Worm (Caenorhabditis elegans): Measurements from ENCODE around the gene ZK809.5.
A peak's percentile ranks its signal among the peaks of the same experiment; 100 is the strongest.

Gene ZK809.5

DNA sequence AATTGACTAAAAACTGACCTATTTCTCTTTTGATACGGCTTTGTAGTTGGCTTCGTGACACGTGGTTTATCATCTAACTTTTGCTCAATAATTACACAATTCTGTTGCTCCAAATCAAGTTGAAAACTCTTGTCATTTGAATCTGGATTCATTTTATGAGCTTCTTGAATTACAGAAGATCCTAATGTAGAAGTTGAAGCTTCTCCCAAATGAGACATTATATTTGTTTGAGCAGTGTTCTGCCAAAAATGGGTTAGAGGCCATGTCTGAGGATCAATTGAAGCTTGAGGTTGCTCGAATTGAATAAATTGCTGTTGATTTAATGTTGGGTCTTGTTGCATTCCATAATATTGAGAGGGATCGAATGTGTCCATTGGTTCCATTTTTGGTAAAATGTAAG lies 41.0 kb downstream of the ZK809.5 start:
- TF ChIP-seq unc-62 (GFP tag; optimal IDR thresholded peaks at IDR 0.05 in 1 of 2), result peak in 1 of 2 experiments; percentile 95
- TF ChIP-seq unc-62 (tag; optimal IDR thresholded peaks at IDR 0.05), result no peak
- no peak for TF ChIP-seq lin-39 (tag; optimal IDR thresholded peaks at IDR 0.05)

DNA sequence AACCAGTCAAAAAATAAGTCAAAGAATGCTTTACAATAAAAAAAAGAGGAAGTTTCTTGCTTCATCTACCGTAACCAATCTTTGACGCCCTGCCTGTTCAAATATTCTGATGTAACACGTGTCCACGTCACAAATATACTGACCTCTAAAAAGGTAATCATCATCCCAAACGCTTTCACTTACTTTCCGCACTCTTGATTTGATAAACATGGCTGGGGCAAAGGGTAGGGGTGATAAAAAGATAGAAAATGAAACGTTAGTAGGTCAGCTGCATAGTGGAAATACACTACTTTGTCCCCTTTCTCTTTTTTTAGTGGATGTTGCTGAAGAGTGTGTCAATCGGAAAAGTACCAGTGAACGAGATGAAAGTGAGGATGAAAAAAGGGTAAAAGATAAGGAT lies 43.6 kb downstream of the ZK809.5 start:
- peak; percentile 58 for TF ChIP-seq mxl-3 (GFP tag; optimal IDR thresholded peaks at IDR 0.05)
- no peak for TF ChIP-seq ces-1 (GFP tag; optimal IDR thresholded peaks at IDR 0.05)
- TF ChIP-seq tra-1 (GFP tag; IDR thresholded peaks at IDR 0.05), result no peak
- no peak for TF ChIP-seq ztf-11 (tag; optimal IDR thresholded peaks at IDR 0.05)
- peak in 1 of 2 experiments; percentile 16 for TF ChIP-seq unc-62 (GFP tag; optimal IDR thresholded peaks at IDR 0.05 in 1 of 2)
- no peak for TF ChIP-seq unc-62 (tag; optimal IDR thresholded peaks at IDR 0.05)
- no peak for TF ChIP-seq set-16 (GFP tag; IDR thresholded peaks at IDR 0.05)
- peak; percentile 4 for TF ChIP-seq nhr-28 (tag; optimal IDR thresholded peaks at IDR 0.05)
- TF ChIP-seq hlh-30 (tag; optimal IDR thresholded peaks at IDR 0.05; ENCODE audit: insufficient read depth), result peak; percentile 20

DNA sequence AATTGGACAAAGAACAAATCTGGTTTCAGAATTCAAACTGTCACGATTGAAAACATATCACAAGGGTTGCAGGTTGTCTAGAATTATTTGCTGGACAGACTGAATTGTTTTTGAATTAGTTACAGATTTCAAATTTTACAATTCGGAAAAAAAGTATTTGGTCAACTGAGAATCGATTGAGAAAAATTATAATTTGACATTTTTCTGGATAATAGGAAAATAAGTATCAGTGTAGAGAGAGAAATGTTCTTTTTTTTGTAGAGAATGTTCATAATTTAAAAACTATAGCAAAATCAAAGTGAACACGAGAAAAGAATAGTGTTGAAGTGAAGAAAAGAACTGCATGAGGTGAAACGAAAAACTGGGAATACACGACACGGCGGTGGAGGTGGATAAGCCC lies 44.2 kb downstream of the ZK809.5 start, which contains the start of gene dpy-20:
dpy-20 (minus strand) TSS at position 101 of the 400 bp plus-strand sequence.
- TF ChIP-seq lin-1 (GFP tag; IDR thresholded peaks at IDR 0.05) (no peak), hlh-11 (tag; optimal IDR thresholded peaks at IDR 0.05) (no peak), arid-1 (GFP tag; conservative IDR thresholded peaks at IDR 0.05) (no peak), ama-1 (optimal IDR thresholded peaks at IDR 0.05) (no peak), nhr-10 (tag; optimal IDR thresholded peaks at IDR 0.05) (no peak), hlh-30 (tag; optimal IDR thresholded peaks at IDR 0.05; ENCODE audit: insufficient read depth) (no peak), F49E8.2 (tag; optimal IDR thresholded peaks at IDR 0.05; ENCODE audit: borderline replicate concordance) (no peak), ceh-28 (tag; optimal IDR thresholded peaks at IDR 0.05) (no peak), ZK337.2 (GFP tag; IDR thresholded peaks at IDR 0.05) (no peak), nhr-25 (tag; optimal IDR thresholded peaks at IDR 0.05; ENCODE audit: borderline replicate concordance, insufficient read depth) (no peak), zfp-3 (GFP tag; conservative IDR thresholded peaks at IDR 0.05) (no peak), ceh-62 (tag; optimal IDR thresholded peaks at IDR 0.05) (no peak), F10B5.3 (tag; optimal IDR thresholded peaks at IDR 0.05) (no peak), ces-1 (GFP tag; optimal IDR thresholded peaks at IDR 0.05) (no peak)

DNA sequence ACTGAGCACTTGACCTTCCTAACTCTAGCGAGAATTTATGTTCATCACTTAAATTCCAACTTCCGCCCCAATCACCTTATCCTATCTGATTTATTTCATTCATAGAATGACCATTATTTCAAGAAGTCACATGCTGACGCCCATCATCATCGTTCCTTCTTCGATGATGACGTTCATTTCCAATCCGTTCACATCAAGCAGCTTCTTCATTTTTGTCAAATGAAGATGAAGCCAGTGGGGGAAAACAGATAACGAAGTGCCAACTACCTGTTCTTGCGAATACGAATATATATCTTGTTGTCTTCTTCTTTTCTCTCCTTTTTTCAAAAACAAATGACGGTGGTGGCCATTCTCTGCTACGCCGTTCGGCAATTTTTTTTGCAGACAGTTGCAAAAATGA lies 45.3 kb downstream of the ZK809.5 start:
- TF ChIP-seq vab-7 (GFP tag; IDR thresholded peaks at IDR 0.05) (no peak), zag-1 (tag; optimal IDR thresholded peaks at IDR 0.05) (no peak), ztf-7 (tag; optimal IDR thresholded peaks at IDR 0.05) (no peak), nhr-48 (tag; optimal IDR thresholded peaks at IDR 0.05) (peak; percentile 12), ztf-11 (tag; optimal IDR thresholded peaks at IDR 0.05) (no peak), hlh-30 (tag; optimal IDR thresholded peaks at IDR 0.05; ENCODE audit: insufficient read depth) (peak; percentile 19), unc-62 (GFP tag; optimal IDR thresholded peaks at IDR 0.05 in 1 of 2) (peak in 1 of 2 experiments; percentile 33), unc-62 (tag; optimal IDR thresholded peaks at IDR 0.05) (no peak), hlh-11 (tag; optimal IDR thresholded peaks at IDR 0.05) (peak; percentile 47), ZK546.5 (tag; optimal IDR thresholded peaks at IDR 0.05) (no peak), nhr-28 (tag; optimal IDR thresholded peaks at IDR 0.05) (peak; percentile 16), aha-1 (tag) (peak; percentile 79), Y5F2A.4 (GFP tag; optimal IDR thresholded peaks at IDR 0.05) (no peak)

DNA sequence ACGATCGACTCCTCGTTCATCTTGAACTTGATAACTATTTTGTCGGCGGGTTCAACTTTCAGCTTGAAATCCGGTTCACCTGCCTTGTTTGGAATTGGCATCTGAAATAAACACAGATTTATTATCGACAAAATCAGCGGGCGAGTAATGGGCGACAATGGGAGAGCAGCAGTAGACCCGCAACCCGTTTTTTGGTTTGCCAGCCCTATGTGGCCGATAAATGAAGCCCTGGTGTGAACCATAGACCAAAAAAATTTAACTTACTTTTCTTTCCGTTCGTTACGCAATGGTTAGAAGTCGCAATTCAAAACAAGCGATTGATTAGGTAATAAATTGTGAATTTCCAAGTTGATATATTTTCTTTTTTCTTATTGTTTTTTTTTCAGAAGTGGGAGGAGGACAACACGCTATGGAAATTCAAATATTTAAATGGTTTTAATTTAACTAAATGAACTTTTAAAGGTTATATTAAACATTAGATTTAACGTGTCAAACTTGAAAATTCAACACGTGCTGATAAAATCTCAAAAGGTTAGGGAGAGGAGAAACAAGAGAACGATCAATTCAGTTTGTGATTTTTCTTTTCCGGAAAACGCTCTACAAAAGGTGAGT lies 47.3 kb downstream of the ZK809.5 start, which contains the start of the genes T22B3.3 and alg-3:
T22B3.3 (minus strand) TSS at position 101 of the 612 bp plus-strand sequence.
alg-3 (plus strand) TSS at position 562 of the 612 bp plus-strand sequence.
- TF ChIP-seq ceh-44 (GFP tag; IDR thresholded peaks at IDR 0.05) (no peak), fkh-10 (GFP tag; optimal IDR thresholded peaks at IDR 0.05) (no peak), ceh-32 (tag; optimal IDR thresholded peaks at IDR 0.05; ENCODE audit: poor library complexity) (no peak), dve-1 (tag; optimal IDR thresholded peaks at IDR 0.05; ENCODE audit: insufficient read depth) (no peak)
